Worm (Caenorhabditis elegans) whole organism, mixed stage, embryonic: ENCODE data around the gene har-1.

Experiments used
- M03D4.4 ChIP-seq: sonication (generic microtip); optimal IDR thresholded peaks from 2 replicates; lab custom pipeline; 2017; ENCODE audit warnings: mild to moderate bottlenecking, missing genetic modification characterization, missing compliant biosample characterization
- bed-3 ChIP-seq: fragments of 200-800 bp; sonication (Bioruptor generic); optimal IDR thresholded peaks from 3 replicates; lab custom pipeline; 2018; ENCODE audit warnings: mild to moderate bottlenecking, missing genetic modification characterization, moderate library complexity, missing compliant biosample characterization
- blmp-1 ChIP-seq: fragments of 150-350 bp; optimal IDR thresholded peaks from 2 replicates; lab custom pipeline; 2014; ENCODE audit warnings: missing biosample characterization, missing genetic modification characterization
- ceh-39 ChIP-seq: fragments of 150-350 bp; optimal IDR thresholded peaks from 2 replicates; lab custom pipeline; 2014; ENCODE audit warnings: missing biosample characterization, missing genetic modification characterization
- ceh-43 ChIP-seq: fragments of 200-800 bp; sonication (Bioruptor generic); optimal IDR thresholded peaks from 2 replicates; lab custom pipeline; 2018; ENCODE audit warnings: mild to moderate bottlenecking, missing genetic modification characterization, moderate library complexity, missing compliant biosample characterization
- ces-1 ChIP-seq: fragments of 150-350 bp; optimal IDR thresholded peaks from 2 replicates; lab custom pipeline; 2014; ENCODE audit warnings: missing biosample characterization, missing genetic modification reagents, missing genetic modification characterization
- cnd-1 ChIP-seq: fragments of 200-800 bp; sonication (Bioruptor generic); optimal IDR thresholded peaks from 2 replicates; lab custom pipeline; 2018; ENCODE audit warnings: mild to moderate bottlenecking, missing genetic modification characterization, missing compliant biosample characterization
- drap-1 ChIP-seq: fragments of 200-800 bp; sonication (Bioruptor generic); optimal IDR thresholded peaks from 3 replicates; lab custom pipeline; 2018; ENCODE audit warnings: mild to moderate bottlenecking, missing genetic modification characterization, missing compliant biosample characterization
- elt-1 ChIP-seq: sonication (generic microtip); optimal IDR thresholded peaks from 2 replicates; lab custom pipeline; 2017; ENCODE audit warnings: missing genetic modification characterization, mild to moderate bottlenecking, missing compliant biosample characterization, antibody characterized with exemption, moderate library complexity, borderline replicate concordance; ENCODE audit not compliant: insufficient read depth
- elt-3 ChIP-seq: fragments of 150-350 bp; optimal IDR thresholded peaks from 2 replicates; lab custom pipeline; 2014; ENCODE audit warnings: missing biosample characterization, missing genetic modification characterization
- flh-1 ChIP-seq: fragments of 200-800 bp; sonication (Bioruptor generic); optimal IDR thresholded peaks from 2 replicates; lab custom pipeline; 2018; ENCODE audit warnings: mild to moderate bottlenecking, missing genetic modification characterization, moderate library complexity, missing compliant biosample characterization
- ham-2 ChIP-seq: fragments of 200-800 bp; sonication (Bioruptor generic); optimal IDR thresholded peaks from 2 replicates; lab custom pipeline; 2018; ENCODE audit warnings: mild to moderate bottlenecking, missing genetic modification characterization, missing compliant biosample characterization
- lin-13 ChIP-seq: fragments of 150-350 bp; optimal IDR thresholded peaks from 2 replicates; lab custom pipeline; 2014; ENCODE audit warnings: missing biosample characterization, missing genetic modification characterization
- lin-32 ChIP-seq: fragments of 200-800 bp; sonication (Bioruptor generic); optimal IDR thresholded peaks from 2 replicates; lab custom pipeline; 2018; ENCODE audit warnings: mild to moderate bottlenecking, missing genetic modification characterization, missing compliant biosample characterization
- lsy-2 ChIP-seq: fragments of 150-350 bp; optimal IDR thresholded peaks from 2 replicates; lab custom pipeline; 2014; ENCODE audit warnings: missing biosample characterization, missing genetic modification characterization
- mab-5 ChIP-seq: fragments of 150-350 bp; optimal IDR thresholded peaks from 2 replicates; lab custom pipeline; 2014; ENCODE audit warnings: missing biosample characterization, missing genetic modification characterization
- mep-1 ChIP-seq: fragments of 150-350 bp; optimal IDR thresholded peaks from 2 replicates; lab custom pipeline; 2017; ENCODE audit warnings: missing biosample characterization, missing genetic modification reagents, missing genetic modification characterization, inconsistent platforms
- mls-2 ChIP-seq: sonication (generic microtip); optimal IDR thresholded peaks from 2 replicates; lab custom pipeline; 2016; ENCODE audit warnings: mild to moderate bottlenecking, missing genetic modification characterization, moderate library complexity, missing compliant biosample characterization
- nhr-12 ChIP-seq: fragments of 150-350 bp; optimal IDR thresholded peaks from 2 replicates; lab custom pipeline; 2014; ENCODE audit warnings: missing biosample characterization, missing genetic modification characterization
- nhr-2 ChIP-seq: fragments of 150-350 bp; optimal IDR thresholded peaks from 2 replicates; lab custom pipeline; 2014; ENCODE audit warnings: missing biosample characterization, missing genetic modification characterization
- nhr-237 ChIP-seq: fragments of 150-350 bp; optimal IDR thresholded peaks from 2 replicates; lab custom pipeline; 2014; ENCODE audit warnings: missing biosample characterization, missing genetic modification characterization
- nhr-28 ChIP-seq: fragments of 150-350 bp; optimal IDR thresholded peaks from 2 replicates; lab custom pipeline; 2014; ENCODE audit warnings: missing biosample characterization, missing genetic modification characterization
- nhr-76 ChIP-seq: sonication (generic microtip); optimal IDR thresholded peaks from 2 replicates; lab custom pipeline; 2017; ENCODE audit warnings: missing biosample characterization, missing genetic modification characterization
- pha-4 ChIP-seq: fragments of 150-350 bp; optimal IDR thresholded peaks from 2 replicates; lab custom pipeline; 2018; ENCODE audit warnings: missing biosample characterization, missing genetic modification reagents, missing genetic modification characterization
- sem-2 ChIP-seq: fragments of 200-800 bp; sonication (Bioruptor generic); optimal IDR thresholded peaks from 2 replicates; lab custom pipeline; 2018; ENCODE audit warnings: mild to moderate bottlenecking, missing genetic modification characterization, missing compliant biosample characterization
- snpc-4 ChIP-seq: fragments of 150-350 bp; optimal IDR thresholded peaks from 2 replicates; lab custom pipeline; 2014; ENCODE audit warnings: missing biosample characterization, missing genetic modification characterization
- sptf-1 ChIP-seq: sonication (generic microtip); optimal IDR thresholded peaks from 2 replicates; lab custom pipeline; 2017; ENCODE audit warnings: mild to moderate bottlenecking, missing genetic modification characterization, moderate library complexity, missing compliant biosample characterization
- tbx-8 ChIP-seq: fragments of 200-800 bp; sonication (Bioruptor generic); optimal IDR thresholded peaks from 2 replicates; lab custom pipeline; 2018; ENCODE audit warnings: mild to moderate bottlenecking, missing genetic modification characterization, moderate library complexity, missing compliant biosample characterization
- unc-120 ChIP-seq: sonication (generic microtip); optimal IDR thresholded peaks from 2 replicates; lab custom pipeline; 2017; ENCODE audit warnings: missing genetic modification characterization, missing compliant biosample characterization; ENCODE audit not compliant: poor library complexity, severe bottlenecking
- unc-39 ChIP-seq: fragments of 150-350 bp; optimal IDR thresholded peaks from 2 replicates; lab custom pipeline; 2014; ENCODE audit warnings: missing biosample characterization, missing genetic modification characterization
- unc-62 ChIP-seq: fragments of 150-350 bp; optimal IDR thresholded peaks from 2 replicates; lab custom pipeline; 2014; ENCODE audit warnings: missing biosample characterization, missing genetic modification reagents, missing genetic modification characterization
- zip-8 ChIP-seq: fragments of 150-350 bp; optimal IDR thresholded peaks from 2 replicates; lab custom pipeline; 2014; ENCODE audit warnings: missing biosample characterization, missing genetic modification characterization
- ztf-11 ChIP-seq: fragments of 150-350 bp; optimal IDR thresholded peaks from 2 replicates; lab custom pipeline; 2014; ENCODE audit warnings: missing biosample characterization, missing genetic modification characterization

Gene har-1

ce11 chrIII:4195306-4196008 is 43.6 kb downstream of the har-1 start:
- no peak for TF ChIP-seq pha-4 (tag; lab: Kevin White, UChicago)
- TF ChIP-seq mep-1 (tag; lab: Kevin White, UChicago), result no peak
- no peak for TF ChIP-seq tbx-8
- TF ChIP-seq nhr-2 (tag; lab: Kevin White, UChicago), result no peak
- no peak for TF ChIP-seq nhr-76 (tag; lab: Kevin White, UChicago)
- peak; percentile 3 for TF ChIP-seq cnd-1
- TF ChIP-seq lin-13 (tag; lab: Kevin White, UChicago), result no peak
- no peak for TF ChIP-seq ceh-43 (GFP tag; lab: Kevin White, UChicago)
- TF ChIP-seq ztf-11, result no peak
- TF ChIP-seq drap-1, result no peak
- no peak for TF ChIP-seq mls-2 (tag; lab: Kevin White, UChicago)
- TF ChIP-seq ces-1 (GFP tag; lab: Kevin White, UChicago), result peak; percentile 35
- TF ChIP-seq lin-32 (GFP tag; lab: Kevin White, UChicago), result peak; percentile 50
- no peak for TF ChIP-seq flh-1 (GFP tag; lab: Kevin White, UChicago)
- no peak for TF ChIP-seq nhr-28 (tag; lab: Kevin White, UChicago)
- no peak for TF ChIP-seq blmp-1 (tag; lab: Kevin White, UChicago)
- no peak for TF ChIP-seq M03D4.4 (tag; lab: Kevin White, UChicago)
- TF ChIP-seq unc-62 (GFP tag; lab: Kevin White, UChicago), result no peak
- no peak for TF ChIP-seq ham-2 (GFP tag; lab: Kevin White, UChicago)
- TF ChIP-seq elt-3 (tag; lab: Kevin White, UChicago), result no peak
- no peak for TF ChIP-seq nhr-12 (tag; lab: Kevin White, UChicago)
- TF ChIP-seq zip-8 (tag; lab: Kevin White, UChicago), result no peak
- TF ChIP-seq nhr-237 (tag; lab: Kevin White, UChicago), result no peak
- TF ChIP-seq lsy-2 (tag; lab: Kevin White, UChicago), result no peak
- no peak for TF ChIP-seq sem-2 (GFP tag; lab: Kevin White, UChicago)
- no peak for TF ChIP-seq bed-3 (GFP tag; lab: Kevin White, UChicago)
- no peak for TF ChIP-seq unc-120 (tag; lab: Kevin White, UChicago)
- TF ChIP-seq mab-5 (tag; lab: Kevin White, UChicago), result peak; percentile 20
- no peak for TF ChIP-seq sptf-1 (tag; lab: Kevin White, UChicago)
- no peak for TF ChIP-seq unc-39 (tag; lab: Kevin White, UChicago)

- TF ChIP-seq lin-13 (tag; lab: Kevin White, UChicago) (no peak), drap-1 (no peak), elt-1 (tag; lab: Kevin White, UChicago) (no peak), mls-2 (tag; lab: Kevin White, UChicago) (peak; percentile 4), unc-120 (tag; lab: Kevin White, UChicago) (peak; percentile 88), nhr-237 (tag; lab: Kevin White, UChicago) (peak; percentile 5), bed-3 (GFP tag; lab: Kevin White, UChicago) (no peak), ztf-11 (no peak), snpc-4 (tag; lab: Kevin White, UChicago) (no peak), nhr-28 (tag; lab: Kevin White, UChicago) (no peak), ces-1 (GFP tag; lab: Kevin White, UChicago) (peak; percentile 15), lsy-2 (tag; lab: Kevin White, UChicago) (peak; percentile 50), mep-1 (tag; lab: Kevin White, UChicago) (peak; percentile 37), ceh-39 (tag; lab: Kevin White, UChicago) (peak; percentile 22)
These were observed 44.6 kb downstream of the har-1 start for ce11 chrIII:4196301-4196987.

ce11 chrIII:4196988-4197384 is 45.1 kb downstream of the har-1 start, which contains the start of gene asd-1:
Gene asd-1, plus strand, starts transcription at chrIII:4197285.
- TF ChIP-seq snpc-4 (tag; lab: Kevin White, UChicago) (no peak), ztf-11 (no peak), elt-3 (tag; lab: Kevin White, UChicago) (no peak), lin-13 (tag; lab: Kevin White, UChicago) (no peak), mab-5 (tag; lab: Kevin White, UChicago) (no peak), nhr-237 (tag; lab: Kevin White, UChicago) (no peak), cnd-1 (no peak), nhr-76 (tag; lab: Kevin White, UChicago) (no peak), mep-1 (tag; lab: Kevin White, UChicago) (no peak), zip-8 (tag; lab: Kevin White, UChicago) (no peak), ceh-43 (GFP tag; lab: Kevin White, UChicago) (no peak), unc-120 (tag; lab: Kevin White, UChicago) (no peak), sptf-1 (tag; lab: Kevin White, UChicago) (no peak)
